Worm (Caenorhabditis elegans) whole organism, mixed stage, embryonic: Measurements from ENCODE around the gene nhr-21.

Experiments used
- M03D4.4 ChIP-seq: sonication (generic microtip); optimal IDR thresholded peaks from 2 replicates; lab custom pipeline; 2017; ENCODE audit warnings: mild to moderate bottlenecking, missing genetic modification characterization, missing compliant biosample characterization
- bed-3 ChIP-seq: fragments of 200-800 bp; sonication (Bioruptor generic); optimal IDR thresholded peaks from 3 replicates; lab custom pipeline; 2018; ENCODE audit warnings: mild to moderate bottlenecking, missing genetic modification characterization, moderate library complexity, missing compliant biosample characterization
- blmp-1 ChIP-seq: fragments of 150-350 bp; optimal IDR thresholded peaks from 2 replicates; lab custom pipeline; 2014; ENCODE audit warnings: missing biosample characterization, missing genetic modification characterization
- ceh-39 ChIP-seq: fragments of 150-350 bp; optimal IDR thresholded peaks from 2 replicates; lab custom pipeline; 2014; ENCODE audit warnings: missing biosample characterization, missing genetic modification characterization
- ceh-43 ChIP-seq: fragments of 200-800 bp; sonication (Bioruptor generic); optimal IDR thresholded peaks from 2 replicates; lab custom pipeline; 2018; ENCODE audit warnings: mild to moderate bottlenecking, missing genetic modification characterization, moderate library complexity, missing compliant biosample characterization
- ceh-83 ChIP-seq: fragments of 200-800 bp; sonication (Bioruptor generic); optimal IDR thresholded peaks from 2 replicates; lab custom pipeline; 2018; ENCODE audit warnings: mild to moderate bottlenecking, missing genetic modification characterization, missing compliant biosample characterization
- ces-1 ChIP-seq: fragments of 150-350 bp; optimal IDR thresholded peaks from 2 replicates; lab custom pipeline; 2014; ENCODE audit warnings: missing biosample characterization, missing genetic modification reagents, missing genetic modification characterization
- cnd-1 ChIP-seq: fragments of 200-800 bp; sonication (Bioruptor generic); optimal IDR thresholded peaks from 2 replicates; lab custom pipeline; 2018; ENCODE audit warnings: mild to moderate bottlenecking, missing genetic modification characterization, missing compliant biosample characterization
- drap-1 ChIP-seq: fragments of 200-800 bp; sonication (Bioruptor generic); optimal IDR thresholded peaks from 3 replicates; lab custom pipeline; 2018; ENCODE audit warnings: mild to moderate bottlenecking, missing genetic modification characterization, missing compliant biosample characterization
- elt-1 ChIP-seq: sonication (generic microtip); optimal IDR thresholded peaks from 2 replicates; lab custom pipeline; 2017; ENCODE audit warnings: missing genetic modification characterization, mild to moderate bottlenecking, missing compliant biosample characterization, antibody characterized with exemption, moderate library complexity, borderline replicate concordance; ENCODE audit not compliant: insufficient read depth
- elt-3 ChIP-seq: fragments of 150-350 bp; optimal IDR thresholded peaks from 2 replicates; lab custom pipeline; 2014; ENCODE audit warnings: missing biosample characterization, missing genetic modification characterization
- flh-1 ChIP-seq: fragments of 200-800 bp; sonication (Bioruptor generic); optimal IDR thresholded peaks from 2 replicates; lab custom pipeline; 2018; ENCODE audit warnings: mild to moderate bottlenecking, missing genetic modification characterization, moderate library complexity, missing compliant biosample characterization
- ham-2 ChIP-seq: fragments of 200-800 bp; sonication (Bioruptor generic); optimal IDR thresholded peaks from 2 replicates; lab custom pipeline; 2018; ENCODE audit warnings: mild to moderate bottlenecking, missing genetic modification characterization, missing compliant biosample characterization
- hlh-1 ChIP-seq: fragments of 150-350 bp; optimal IDR thresholded peaks from 2 replicates; lab custom pipeline; 2014; ENCODE audit warnings: missing biosample characterization, missing genetic modification reagents, missing genetic modification characterization
- lin-32 ChIP-seq: fragments of 200-800 bp; sonication (Bioruptor generic); optimal IDR thresholded peaks from 2 replicates; lab custom pipeline; 2018; ENCODE audit warnings: mild to moderate bottlenecking, missing genetic modification characterization, missing compliant biosample characterization
- lsy-2 ChIP-seq: fragments of 150-350 bp; optimal IDR thresholded peaks from 2 replicates; lab custom pipeline; 2014; ENCODE audit warnings: missing biosample characterization, missing genetic modification characterization
- mab-5 ChIP-seq: fragments of 150-350 bp; optimal IDR thresholded peaks from 2 replicates; lab custom pipeline; 2014; ENCODE audit warnings: missing biosample characterization, missing genetic modification characterization
- mep-1 ChIP-seq: fragments of 150-350 bp; optimal IDR thresholded peaks from 2 replicates; lab custom pipeline; 2017; ENCODE audit warnings: missing biosample characterization, missing genetic modification reagents, missing genetic modification characterization, inconsistent platforms
- mls-2 ChIP-seq: sonication (generic microtip); optimal IDR thresholded peaks from 2 replicates; lab custom pipeline; 2016; ENCODE audit warnings: mild to moderate bottlenecking, missing genetic modification characterization, moderate library complexity, missing compliant biosample characterization
- nhr-12 ChIP-seq: fragments of 150-350 bp; optimal IDR thresholded peaks from 2 replicates; lab custom pipeline; 2014; ENCODE audit warnings: missing biosample characterization, missing genetic modification characterization
- nhr-237 ChIP-seq: fragments of 150-350 bp; optimal IDR thresholded peaks from 2 replicates; lab custom pipeline; 2014; ENCODE audit warnings: missing biosample characterization, missing genetic modification characterization
- nhr-28 ChIP-seq: fragments of 150-350 bp; optimal IDR thresholded peaks from 2 replicates; lab custom pipeline; 2014; ENCODE audit warnings: missing biosample characterization, missing genetic modification characterization
- nhr-76 ChIP-seq: sonication (generic microtip); optimal IDR thresholded peaks from 2 replicates; lab custom pipeline; 2017; ENCODE audit warnings: missing biosample characterization, missing genetic modification characterization
- pha-4 ChIP-seq: fragments of 150-350 bp; optimal IDR thresholded peaks from 2 replicates; lab custom pipeline; 2018; ENCODE audit warnings: missing biosample characterization, missing genetic modification reagents, missing genetic modification characterization
- sem-2 ChIP-seq: fragments of 200-800 bp; sonication (Bioruptor generic); optimal IDR thresholded peaks from 2 replicates; lab custom pipeline; 2018; ENCODE audit warnings: mild to moderate bottlenecking, missing genetic modification characterization, missing compliant biosample characterization
- snpc-4 ChIP-seq: fragments of 150-350 bp; optimal IDR thresholded peaks from 2 replicates; lab custom pipeline; 2014; ENCODE audit warnings: missing biosample characterization, missing genetic modification characterization
- sptf-1 ChIP-seq: sonication (generic microtip); optimal IDR thresholded peaks from 2 replicates; lab custom pipeline; 2017; ENCODE audit warnings: mild to moderate bottlenecking, missing genetic modification characterization, moderate library complexity, missing compliant biosample characterization
- tbx-8 ChIP-seq: fragments of 200-800 bp; sonication (Bioruptor generic); optimal IDR thresholded peaks from 2 replicates; lab custom pipeline; 2018; ENCODE audit warnings: mild to moderate bottlenecking, missing genetic modification characterization, moderate library complexity, missing compliant biosample characterization
- unc-120 ChIP-seq: sonication (generic microtip); optimal IDR thresholded peaks from 2 replicates; lab custom pipeline; 2017; ENCODE audit warnings: missing genetic modification characterization, missing compliant biosample characterization; ENCODE audit not compliant: poor library complexity, severe bottlenecking
- unc-62 ChIP-seq: fragments of 150-350 bp; optimal IDR thresholded peaks from 2 replicates; lab custom pipeline; 2014; ENCODE audit warnings: missing biosample characterization, missing genetic modification reagents, missing genetic modification characterization
- ztf-11 ChIP-seq: fragments of 150-350 bp; optimal IDR thresholded peaks from 2 replicates; lab custom pipeline; 2014; ENCODE audit warnings: missing biosample characterization, missing genetic modification characterization

Gene nhr-21

ce11 chrII:7338995-7339394 lies at the start of gene nhr-21:
Gene nhr-21, plus strand, starts transcription at chrII:7339229.
- TF ChIP-seq ham-2 (no peak), unc-62 (GFP tag; lab: Kevin White, UChicago) (peak; percentile 47)

- TF ChIP-seq flh-1 (GFP tag; lab: Kevin White, UChicago) = no peak
- no peak for TF ChIP-seq lin-32
- TF ChIP-seq lsy-2 (tag; lab: Kevin White, UChicago) = no peak
- no peak for TF ChIP-seq nhr-28 (tag; lab: Kevin White, UChicago)
- no peak for TF ChIP-seq ceh-39 (tag; lab: Kevin White, UChicago)
- no peak for TF ChIP-seq sem-2 (GFP tag; lab: Kevin White, UChicago)
- no peak for TF ChIP-seq cnd-1 (tag; lab: Kevin White, UChicago)
- TF ChIP-seq mep-1 (tag; lab: Kevin White, UChicago) = no peak
- no peak for TF ChIP-seq bed-3 (GFP tag; lab: Kevin White, UChicago)
- TF ChIP-seq elt-3 (tag; lab: Kevin White, UChicago) = no peak
- no peak for TF ChIP-seq sptf-1 (tag; lab: Kevin White, UChicago)
- no peak for TF ChIP-seq drap-1
- no peak for TF ChIP-seq blmp-1
- no peak for TF ChIP-seq snpc-4
- TF ChIP-seq, all 35 proteins: peak for 0
Observed at ce11 chrII:7289923-7290476, 49.0 kb upstream of the nhr-21 start, which contains the start of gene C30G12.2. Gene C30G12.2, plus strand, starts transcription at chrII:7290426.

ce11 chrII:7295917-7296316 lies 43.1 kb upstream of the nhr-21 start, which contains the start of gene C30G12.6:
Gene C30G12.6, minus strand, starts transcription at chrII:7296017.
- TF ChIP-seq ceh-39 (tag; lab: Kevin White, UChicago) (no peak), snpc-4 (no peak), unc-120 (tag; lab: Kevin White, UChicago) (no peak), elt-3 (tag; lab: Kevin White, UChicago) (no peak), unc-62 (GFP tag; lab: Kevin White, UChicago) (no peak), nhr-12 (tag; lab: Kevin White, UChicago) (no peak), nhr-76 (tag; lab: Kevin White, UChicago) (no peak), elt-1 (no peak), nhr-237 (no peak), mep-1 (tag; lab: Kevin White, UChicago) (no peak), ztf-11 (tag; lab: Kevin White, UChicago) (no peak), M03D4.4 (tag; lab: Kevin White, UChicago) (no peak), nhr-28 (tag; lab: Kevin White, UChicago) (no peak), tbx-8 (GFP tag; lab: Kevin White, UChicago) (no peak), lsy-2 (tag; lab: Kevin White, UChicago) (no peak), lin-32 (no peak), ham-2 (no peak), pha-4 (tag; lab: Kevin White, UChicago) (no peak), sptf-1 (tag; lab: Kevin White, UChicago) (no peak), drap-1 (no peak)

- TF ChIP-seq ceh-39 (tag; lab: Kevin White, UChicago) (no peak), mab-5 (tag; lab: Kevin White, UChicago) (no peak), hlh-1 (tag; lab: Kevin White, UChicago) (no peak), nhr-237 (no peak), ces-1 (no peak), M03D4.4 (tag; lab: Kevin White, UChicago) (no peak), unc-120 (tag; lab: Kevin White, UChicago) (no peak), blmp-1 (no peak), tbx-8 (GFP tag; lab: Kevin White, UChicago) (no peak), bed-3 (GFP tag; lab: Kevin White, UChicago) (no peak), ceh-43 (no peak), ceh-83 (GFP tag; lab: Kevin White, UChicago) (no peak)
Observed at ce11 chrII:7298197-7298682, 40.8 kb upstream of the nhr-21 start, which contains the start of gene puf-8. Gene puf-8, minus strand, starts transcription at chrII:7298247.

ce11 chrII:7299042-7299441 lies 40.0 kb upstream of the nhr-21 start, which contains the start of gene C30G12.1:
Gene C30G12.1, plus strand, starts transcription at chrII:7299342.
- TF ChIP-seq blmp-1 = no peak
- TF ChIP-seq mls-2 (tag; lab: Kevin White, UChicago) = no peak
- TF ChIP-seq sptf-1 (tag; lab: Kevin White, UChicago) = no peak
- no peak for TF ChIP-seq snpc-4
- TF ChIP-seq ceh-83 (GFP tag; lab: Kevin White, UChicago) = no peak
- TF ChIP-seq ceh-43 = no peak
- TF ChIP-seq mab-5 (tag; lab: Kevin White, UChicago) = no peak
- no peak for TF ChIP-seq pha-4 (tag; lab: Kevin White, UChicago)
- TF ChIP-seq ces-1 = no peak
- no peak for TF ChIP-seq elt-3 (tag; lab: Kevin White, UChicago)
- TF ChIP-seq flh-1 (GFP tag; lab: Kevin White, UChicago) = no peak
